Worm (Caenorhabditis elegans) whole organism, L1 larva: ENCODE measurements around the gene fbxb-75.

Experiments used
- ceh-63 ChIP-seq: fragments of 200-800 bp; sonication (Bioruptor generic); optimal IDR thresholded peaks from 2 replicates; lab custom pipeline; 2018; ENCODE audit warnings: mild to moderate bottlenecking, missing genetic modification characterization, missing compliant biosample characterization
- dsc-1 ChIP-seq: sonication (generic microtip); optimal IDR thresholded peaks from 2 replicates; lab custom pipeline; 2016; ENCODE audit warnings: mild to moderate bottlenecking, missing genetic modification characterization, missing compliant biosample characterization
- elt-2 ChIP-seq: sonication (generic microtip); optimal IDR thresholded peaks from 2 replicates; lab custom pipeline; 2016; ENCODE audit warnings: missing genetic modification characterization, mild to moderate bottlenecking, inconsistent platforms, missing compliant biosample characterization, missing genetic modification reagents
- jun-1 ChIP-seq: fragments of 150-350 bp; optimal IDR thresholded peaks from 2 replicates; lab custom pipeline; 2014; ENCODE audit warnings: missing biosample characterization, missing genetic modification reagents, missing genetic modification characterization
- lin-13 ChIP-seq: fragments of 150-350 bp; optimal IDR thresholded peaks from 2 replicates; lab custom pipeline; 2014; ENCODE audit warnings: missing biosample characterization, missing genetic modification reagents, missing genetic modification characterization
- mef-2 ChIP-seq: fragments of 150-350 bp; optimal IDR thresholded peaks from 2 replicates; lab custom pipeline; 2014; ENCODE audit warnings: missing biosample characterization, missing genetic modification characterization
- nhr-71 ChIP-seq: sonication (generic microtip); optimal IDR thresholded peaks from 2 replicates; lab custom pipeline; 2016; ENCODE audit warnings: mild to moderate bottlenecking, missing genetic modification characterization, moderate library complexity, missing compliant biosample characterization
- nhr-90 ChIP-seq: sonication (generic microtip); optimal IDR thresholded peaks from 2 replicates; lab custom pipeline; 2016; ENCODE audit warnings: mild to moderate bottlenecking, missing genetic modification characterization, missing compliant biosample characterization; ENCODE audit not compliant: poor library complexity
- pax-3 ChIP-seq: fragments of 200-800 bp; sonication (Bioruptor generic); optimal IDR thresholded peaks from 2 replicates; lab custom pipeline; 2018; ENCODE audit warnings: mild to moderate bottlenecking, missing genetic modification characterization, moderate library complexity, missing compliant biosample characterization
- skn-1 ChIP-seq: fragments of 150-350 bp; optimal IDR thresholded peaks from 2 replicates; lab custom pipeline; 2014; ENCODE audit warnings: missing biosample characterization, missing genetic modification characterization
- xbp-1 ChIP-seq: sonication (generic microtip); optimal IDR thresholded peaks from 2 replicates; lab custom pipeline; 2016; ENCODE audit warnings: missing genetic modification characterization, missing compliant biosample characterization
- zip-4 ChIP-seq: fragments of 200-800 bp; sonication (Bioruptor generic); optimal IDR thresholded peaks from 2 replicates; lab custom pipeline; 2018; ENCODE audit warnings: mild to moderate bottlenecking, missing genetic modification characterization, moderate library complexity, missing compliant biosample characterization

The fbxb-75 gene

ce11 chrIV:4390438-4390894, 50.5 kb downstream of the fbxb-75 start, which contains the start of the genes rpl-7A and set-21 (continued):
- TF ChIP-seq zip-4 (peak; percentile 88), nhr-90 (tag; lab: Kevin White, UChicago) (peak; percentile 96), nhr-71 (tag; lab: Kevin White, UChicago) (peak; percentile 98), mef-2 (no peak), elt-2 (tag; lab: Kevin White, UChicago) (peak; percentile 88), skn-1 (tag; lab: Kevin White, UChicago) (peak; percentile 61), xbp-1 (tag; lab: Kevin White, UChicago) (peak; percentile 97), jun-1 (peak; percentile 82), dsc-1 (tag; lab: Kevin White, UChicago) (peak; percentile 94), ceh-63 (peak; percentile 26), lin-13 (peak; percentile 78), pax-3 (tag; lab: Kevin White, UChicago) (peak; percentile 95)
